Worm (Caenorhabditis elegans): Measurements from ENCODE around the gene B0454.26.
A peak's percentile ranks its signal among the peaks of the same experiment; 100 is the strongest.

The B0454.26 gene

ce11 chrII:3062222-3062621, 23.9 kb upstream of the B0454.26 start:
- TF ChIP-seq elt-2 (tag; optimal IDR thresholded peaks at IDR 0.05) (peak; percentile 4), hlh-13 (GFP tag; optimal IDR thresholded peaks at IDR 0.05) (no peak)

- TF ChIP-seq fkh-10 (GFP tag; optimal IDR thresholded peaks at IDR 0.05) (no peak), lim-6 (tag; optimal IDR thresholded peaks at IDR 0.05) (no peak), pros-1 (tag; optimal IDR thresholded peaks at IDR 0.05) (no peak), fax-1 (tag; optimal IDR thresholded peaks at IDR 0.05) (no peak), T23F11.4 (GFP tag; optimal IDR thresholded peaks at IDR 0.05) (no peak), C08G9.2 (tag; optimal IDR thresholded peaks at IDR 0.05) (no peak), nhr-11 (tag; optimal IDR thresholded peaks at IDR 0.05) (no peak)
Observed at ce11 chrII:3061605-3062004, 23.3 kb upstream of the B0454.26 start.

- TF ChIP-seq ceh-2 (tag; optimal IDR thresholded peaks at IDR 0.05) (no peak), fkh-10 (GFP tag; optimal IDR thresholded peaks at IDR 0.05) (no peak), unc-86 (tag; optimal IDR thresholded peaks at IDR 0.05) (no peak), mec-3 (tag; optimal IDR thresholded peaks at IDR 0.05; ENCODE audit: borderline replicate concordance) (no peak), ceh-30 (tag; optimal IDR thresholded peaks at IDR 0.05) (no peak), eyg-1 (tag; optimal IDR thresholded peaks at IDR 0.05) (no peak), ceh-9 (tag; optimal IDR thresholded peaks at IDR 0.05) (no peak), madf-2 (tag; optimal IDR thresholded peaks at IDR 0.05) (no peak), fkh-6 (tag; optimal IDR thresholded peaks at IDR 0.05) (no peak), nfya-1 (tag; optimal IDR thresholded peaks at IDR 0.05) (no peak), lin-11 (tag; optimal IDR thresholded peaks at IDR 0.05) (no peak)
Observed at ce11 chrII:3060782-3061181, 22.4 kb upstream of the B0454.26 start, which contains the start of gene Y25C1A.6. Y25C1A.6 (plus strand) TSS chrII:3061082.

- TF ChIP-seq fkh-10 (GFP tag; optimal IDR thresholded peaks at IDR 0.05) (no peak), hlh-13 (GFP tag; optimal IDR thresholded peaks at IDR 0.05) (no peak), ceh-2 (tag; optimal IDR thresholded peaks at IDR 0.05) (no peak), nhr-11 (tag; optimal IDR thresholded peaks at IDR 0.05) (no peak), hlh-30 (tag; optimal IDR thresholded peaks at IDR 0.05; ENCODE audit: insufficient read depth) (no peak), ref-2 (tag; optimal IDR thresholded peaks at IDR 0.05) (no peak), K09A11.1 (tag; optimal IDR thresholded peaks at IDR 0.05; ENCODE audit: insufficient read depth) (no peak), ceh-34 (tag; optimal IDR thresholded peaks at IDR 0.05) (no peak), elt-2 (tag; optimal IDR thresholded peaks at IDR 0.05) (no peak), ceh-14 (tag; optimal IDR thresholded peaks at IDR 0.05) (no peak), pax-1 (tag; optimal IDR thresholded peaks at IDR 0.05) (no peak), ceh-48 (tag; optimal IDR thresholded peaks at IDR 0.05) (no peak)
Observed at ce11 chrII:3056266-3056872, 18.0 kb upstream of the B0454.26 start, which contains the start of gene lin-8. lin-8 (plus strand) TSS chrII:3056822.

ce11 chrII:3055531-3055930, 17.2 kb upstream of the B0454.26 start:
- no peak for TF ChIP-seq odd-2 (tag; optimal IDR thresholded peaks at IDR 0.05)
- TF ChIP-seq pqm-1 (tag; optimal IDR thresholded peaks at IDR 0.05) = no peak
- TF ChIP-seq sox-4 (tag; optimal IDR thresholded peaks at IDR 0.05) = peak; percentile 25
- no peak for TF ChIP-seq unc-86 (tag; optimal IDR thresholded peaks at IDR 0.05)
- TF ChIP-seq mec-3 (tag; optimal IDR thresholded peaks at IDR 0.05; ENCODE audit: borderline replicate concordance) = no peak
- TF ChIP-seq syd-9 (tag; optimal IDR thresholded peaks at IDR 0.05) = no peak
- TF ChIP-seq ama-1 (optimal IDR thresholded peaks at IDR 0.05) = no peak
- peak; percentile 0 for TF ChIP-seq ceh-19 (GFP tag; optimal IDR thresholded peaks at IDR 0.05)
- TF ChIP-seq gmeb-2 (tag; optimal IDR thresholded peaks at IDR 0.05) = no peak
- no peak for TF ChIP-seq tbx-7 (tag; optimal IDR thresholded peaks at IDR 0.05)
- peak; percentile 43 for TF ChIP-seq sdc-2 (tag; optimal IDR thresholded peaks at IDR 0.05)
- TF ChIP-seq pax-1 (tag; optimal IDR thresholded peaks at IDR 0.05) = no peak
- TF ChIP-seq lin-11 (tag; optimal IDR thresholded peaks at IDR 0.05) = no peak
- TF ChIP-seq hlh-15 (tag; optimal IDR thresholded peaks at IDR 0.05) = no peak
- TF ChIP-seq T23F11.4 (GFP tag; optimal IDR thresholded peaks at IDR 0.05) = no peak
- TF ChIP-seq nfya-1 (tag; optimal IDR thresholded peaks at IDR 0.05) = peak; percentile 67
- TF ChIP-seq ceh-48 (tag; optimal IDR thresholded peaks at IDR 0.05) = no peak
- peak; percentile 45 for TF ChIP-seq ceh-34 (tag; optimal IDR thresholded peaks at IDR 0.05)
- TF ChIP-seq lim-6 (tag; optimal IDR thresholded peaks at IDR 0.05) = no peak
- TF ChIP-seq ttx-3 (tag; optimal IDR thresholded peaks at IDR 0.05) = no peak
- TF ChIP-seq elt-4 (tag; optimal IDR thresholded peaks at IDR 0.05) = no peak
- TF ChIP-seq sox-2 (GFP tag; IDR thresholded peaks at IDR 0.05) = no peak
- TF ChIP-seq K09A11.1 (tag; optimal IDR thresholded peaks at IDR 0.05; ENCODE audit: insufficient read depth) = no peak
- TF ChIP-seq hlh-8 (tag; optimal IDR thresholded peaks at IDR 0.05) = no peak
- no peak for TF ChIP-seq ceh-45 (GFP tag; IDR thresholded peaks at IDR 0.05)
- no peak for TF ChIP-seq Y22D7AL.16 (tag; optimal IDR thresholded peaks at IDR 0.05)
- peak; percentile 58 for TF ChIP-seq unc-42 (tag; optimal IDR thresholded peaks at IDR 0.05)
- no peak for TF ChIP-seq fkh-10 (GFP tag; optimal IDR thresholded peaks at IDR 0.05)
- TF ChIP-seq pros-1 (tag; optimal IDR thresholded peaks at IDR 0.05) = peak; percentile 60
